Fruit fly (Drosophila melanogaster) whole organism, embryonic: Measurements from ENCODE around the gene EMC5.

Experiments used
- Aef1 ChIP-seq: fragments of 200-800 bp; sonication (Bioruptor generic); IDR thresholded peaks from 3 replicates; pipeline ENCODE4 v1.3.6; 2022; ENCODE audit warnings: missing biosample characterization, missing genetic modification characterization
- Asciz ChIP-seq: fragments of 200-800 bp; sonication (Bioruptor generic); optimal IDR thresholded peaks from 2 replicates; lab custom pipeline; 2017; ENCODE audit warnings: missing biosample characterization, mild to moderate bottlenecking, missing genetic modification characterization, missing genetic modification reagents
- Bdp1 ChIP-seq: fragments of 200-800 bp; sonication (Bioruptor generic); optimal IDR thresholded peaks from 3 replicates; lab custom pipeline; 2016; ENCODE audit warnings: missing biosample characterization, missing genetic modification characterization
- CG10209 ChIP-seq: fragments of 200-800 bp; sonication (Bioruptor generic); optimal IDR thresholded peaks from 3 replicates; lab custom pipeline; 2017; ENCODE audit warnings: missing biosample characterization, mild to moderate bottlenecking, missing genetic modification characterization, missing genetic modification reagents
- CG10979 ChIP-seq: fragments of 200-800 bp; sonication (Bioruptor generic); optimal IDR thresholded peaks from 2 replicates; lab custom pipeline; 2018; ENCODE audit warnings: missing biosample characterization, mild to moderate bottlenecking, missing genetic modification characterization, moderate library complexity
- CG11398 ChIP-seq: fragments of 200-800 bp; sonication (Bioruptor generic); optimal IDR thresholded peaks from 2 replicates; lab custom pipeline; 2016; ENCODE audit warnings: missing biosample characterization, missing genetic modification characterization
- CG11696 ChIP-seq: fragments of 200-800 bp; sonication (Bioruptor generic); IDR thresholded peaks from 2 replicates; pipeline ENCODE4 v1.3.6; 2022; ENCODE audit warnings: missing biosample characterization, missing genetic modification characterization
- CG12104 ChIP-seq: fragments of 200-800 bp; sonication (Bioruptor generic); optimal IDR thresholded peaks from 3 replicates; lab custom pipeline; 2016; ENCODE audit warnings: missing biosample characterization, missing genetic modification characterization
- CG16779 ChIP-seq: fragments of 200-800 bp; sonication (Bioruptor generic); IDR thresholded peaks from 2 replicates; pipeline ENCODE4 v1.3.6; 2022; ENCODE audit warnings: missing biosample characterization, missing genetic modification characterization
- CG2116 ChIP-seq: fragments of 200-800 bp; sonication (Bioruptor generic); optimal IDR thresholded peaks from 3 replicates; lab custom pipeline; 2018; ENCODE audit warnings: missing biosample characterization, mild to moderate bottlenecking, missing genetic modification characterization
- CG2875 ChIP-seq: fragments of 200-800 bp; sonication (Bioruptor generic); optimal IDR thresholded peaks from 2 replicates; lab custom pipeline; 2017; ENCODE audit warnings: missing biosample characterization, mild to moderate bottlenecking, missing genetic modification characterization, missing genetic modification reagents
- CG3065 ChIP-seq: fragments of 200-800 bp; sonication (Bioruptor generic); optimal IDR thresholded peaks from 2 replicates; lab custom pipeline; 2016; ENCODE audit warnings: missing biosample characterization, missing genetic modification characterization
- CG31441 ChIP-seq: fragments of 200-800 bp; sonication (Bioruptor generic); IDR thresholded peaks from 2 replicates; pipeline ENCODE4 v1.3.6; 2022; ENCODE audit warnings: missing biosample characterization, missing genetic modification characterization
- CG34422 ChIP-seq: fragments of 200-800 bp; sonication (Bioruptor generic); IDR thresholded peaks from 3 replicates; pipeline ENCODE4 v1.3.6; 2022; ENCODE audit warnings: missing biosample characterization, missing genetic modification characterization
- CG6791 ChIP-seq: fragments of 200-800 bp; sonication (Bioruptor generic); IDR thresholded peaks from 3 replicates; pipeline ENCODE4 v1.3.6; 2022; ENCODE audit warnings: missing biosample characterization, missing genetic modification characterization; ENCODE audit not compliant: partially characterized antibody
- CG7556 ChIP-seq: fragments of 200-800 bp; sonication (Bioruptor generic); optimal IDR thresholded peaks from 2 replicates; lab custom pipeline; 2017; ENCODE audit warnings: missing biosample characterization, mild to moderate bottlenecking, missing genetic modification characterization
- CG7987 ChIP-seq: fragments of 200-800 bp; sonication (Bioruptor generic); optimal IDR thresholded peaks from 2 replicates; lab custom pipeline; 2018; ENCODE audit warnings: missing biosample characterization, mild to moderate bottlenecking, missing genetic modification characterization, moderate library complexity
- CG8765 ChIP-seq: fragments of 200-800 bp; sonication (Bioruptor generic); IDR thresholded peaks from 2 replicates; pipeline ENCODE4 v1.3.6; 2022; ENCODE audit warnings: missing biosample characterization, missing genetic modification characterization
- CG8944 ChIP-seq: fragments of 200-800 bp; sonication (Bioruptor generic); optimal IDR thresholded peaks from 3 replicates; lab custom pipeline; 2016; ENCODE audit warnings: missing biosample characterization, missing genetic modification characterization
- CG9876 ChIP-seq: fragments of 200-800 bp; sonication (Bioruptor generic); optimal IDR thresholded peaks from 2 replicates; lab custom pipeline; 2016; ENCODE audit warnings: missing biosample characterization, missing genetic modification characterization
- CG9932 ChIP-seq: fragments of 200-800 bp; sonication (Bioruptor generic); IDR thresholded peaks from 2 replicates; pipeline ENCODE4 v1.3.6; 2022; ENCODE audit warnings: missing biosample characterization, missing genetic modification characterization
- CoRest ChIP-seq: fragments of 200-800 bp; sonication (Bioruptor generic); optimal IDR thresholded peaks from 3 replicates; lab custom pipeline; 2018; ENCODE audit warnings: missing biosample characterization, mild to moderate bottlenecking, missing genetic modification characterization, moderate library complexity
- HLHmδ ChIP-seq: fragments of 200-800 bp; sonication (Bioruptor generic); optimal IDR thresholded peaks from 2 replicates; lab custom pipeline; 2018; ENCODE audit warnings: missing biosample characterization, mild to moderate bottlenecking, missing genetic modification characterization, moderate library complexity
- HmgD ChIP-seq: fragments of 200-800 bp; sonication (Bioruptor generic); optimal IDR thresholded peaks from 3 replicates; lab custom pipeline; 2016; ENCODE audit warnings: missing biosample characterization, missing genetic modification characterization
- Kr ChIP-seq: fragments of 200-800 bp; sonication (Bioruptor generic); optimal IDR thresholded peaks from 2 replicates; lab custom pipeline; 2017; ENCODE audit warnings: missing biosample characterization, mild to moderate bottlenecking, missing genetic modification characterization
- Mrtf ChIP-seq: fragments of 200-800 bp; sonication (Bioruptor generic); IDR thresholded peaks from 3 replicates; pipeline ENCODE4 v1.3.6; 2022; ENCODE audit warnings: missing biosample characterization, missing genetic modification characterization
- Poxn ChIP-seq: fragments of 200-800 bp; sonication (Bioruptor generic); IDR thresholded peaks from 2 replicates; pipeline ENCODE4 v1.3.6; 2022; ENCODE audit warnings: missing biosample characterization, missing genetic modification characterization
- Ssrp ChIP-seq: fragments of 200-800 bp; sonication (Bioruptor generic); optimal IDR thresholded peaks from 2 replicates; lab custom pipeline; 2018; ENCODE audit warnings: missing biosample characterization, mild to moderate bottlenecking, missing genetic modification characterization, moderate library complexity
- aop ChIP-seq: fragments of 200-800 bp; sonication (Bioruptor generic); IDR thresholded peaks from 2 replicates; pipeline ENCODE4 v1.3.6; 2022; ENCODE audit warnings: missing biosample characterization, missing genetic modification characterization
- bigmax ChIP-seq: fragments of 200-800 bp; sonication (Bioruptor generic); optimal IDR thresholded peaks from 2 replicates; lab custom pipeline; 2018; ENCODE audit warnings: missing biosample characterization, mild to moderate bottlenecking, missing genetic modification characterization
- btn ChIP-seq: fragments of 200-800 bp; sonication (Bioruptor generic); optimal IDR thresholded peaks from 2 replicates; lab custom pipeline; 2016; ENCODE audit warnings: missing biosample characterization, missing genetic modification characterization
- crp ChIP-seq, 2 experiments: fragments of 200-800 bp; sonication (Bioruptor generic); optimal IDR thresholded peaks; 2 replicates in 1 of 2; 3 replicates in 1 of 2; lab custom pipeline; 2017; ENCODE audit warnings: missing biosample characterization in 2 of 2, missing genetic modification characterization in 2 of 2, mild to moderate bottlenecking in 1 of 2, moderate library complexity in 1 of 2
- dan ChIP-seq: fragments of 200-800 bp; sonication (Bioruptor generic); IDR thresholded peaks from 2 replicates; pipeline ENCODE4 v1.3.6; 2022; ENCODE audit warnings: missing biosample characterization, missing genetic modification characterization
- disco-r ChIP-seq: fragments of 200-800 bp; sonication (Bioruptor generic); optimal IDR thresholded peaks from 2 replicates; lab custom pipeline; 2016; ENCODE audit warnings: missing biosample characterization, missing genetic modification characterization
- exex ChIP-seq: fragments of 200-800 bp; sonication (Bioruptor generic); optimal IDR thresholded peaks from 4 replicates; lab custom pipeline; 2018; ENCODE audit warnings: missing biosample characterization, mild to moderate bottlenecking, missing genetic modification characterization, moderate library complexity
- fd64A ChIP-seq: fragments of 200-800 bp; sonication (Bioruptor generic); optimal IDR thresholded peaks from 3 replicates; lab custom pipeline; 2018; ENCODE audit warnings: missing biosample characterization, mild to moderate bottlenecking, missing genetic modification characterization
- fd96Cb ChIP-seq: fragments of 200-800 bp; sonication (Bioruptor generic); optimal IDR thresholded peaks from 2 replicates; lab custom pipeline; 2018; ENCODE audit warnings: missing biosample characterization, mild to moderate bottlenecking, missing genetic modification characterization, moderate library complexity
- fu2 ChIP-seq: fragments of 200-800 bp; sonication (Bioruptor generic); optimal IDR thresholded peaks from 2 replicates; lab custom pipeline; 2016; ENCODE audit warnings: missing biosample characterization, missing genetic modification characterization
- hkb ChIP-seq, 2 experiments: fragments of 200-800 bp in 1 of 2; fragments of >200 bp in 1 of 2; sonication (Bioruptor generic) in 1 of 2; IDR thresholded peaks in 1 of 2; optimal IDR thresholded peaks in 1 of 2; 2 replicates each; pipeline versions ENCODE4 v1.3.6 to Lab custom; 2017 to 2022; ENCODE audit warnings: missing biosample characterization in 1 of 2, missing genetic modification characterization in 1 of 2
- ind ChIP-seq: fragments of 200-800 bp; sonication (Bioruptor generic); optimal IDR thresholded peaks from 3 replicates; lab custom pipeline; 2016; ENCODE audit warnings: missing biosample characterization, missing genetic modification characterization
- inv ChIP-seq: fragments of 200-800 bp; sonication (Bioruptor generic); IDR thresholded peaks from 2 replicates; pipeline ENCODE4 v1.3.6; 2022; ENCODE audit warnings: missing biosample characterization, missing genetic modification characterization; ENCODE audit not compliant: partially characterized antibody
- jumu ChIP-seq: fragments of 200-800 bp; sonication (Bioruptor generic); optimal IDR thresholded peaks from 3 replicates; lab custom pipeline; 2016; ENCODE audit warnings: missing biosample characterization, missing genetic modification characterization
- kay ChIP-seq: fragments of 200-800 bp; sonication (Bioruptor generic); optimal IDR thresholded peaks from 2 replicates; lab custom pipeline; 2016; ENCODE audit warnings: missing biosample characterization, missing genetic modification characterization
- onecut ChIP-seq: fragments of 200-800 bp; sonication (Bioruptor generic); IDR thresholded peaks from 2 replicates; pipeline ENCODE4 v1.3.6; 2022; ENCODE audit warnings: missing biosample characterization, missing genetic modification characterization
- peb ChIP-seq: fragments of 200-800 bp; sonication (Bioruptor generic); IDR thresholded peaks from 2 replicates; pipeline ENCODE4 v1.3.6; 2022; ENCODE audit warnings: missing biosample characterization, missing genetic modification characterization
- sens-2 ChIP-seq: fragments of 200-800 bp; sonication (Bioruptor generic); IDR thresholded peaks from 2 replicates; pipeline ENCODE4 v1.3.6; 2022; ENCODE audit warnings: missing biosample characterization, missing genetic modification characterization
- sug ChIP-seq: fragments of 200-800 bp; optimal IDR thresholded peaks from 2 replicates; lab custom pipeline; 2019; ENCODE audit warnings: missing biosample characterization, mild to moderate bottlenecking, missing genetic modification characterization, moderate library complexity
- tna ChIP-seq: fragments of 200-800 bp; sonication (Bioruptor generic); IDR thresholded peaks from 2 replicates; pipeline ENCODE4 v1.3.6; 2022; ENCODE audit warnings: missing biosample characterization, missing genetic modification characterization; ENCODE audit not compliant: partially characterized antibody
- usp ChIP-seq: fragments of >200 bp; optimal IDR thresholded peaks from 2 replicates; lab custom pipeline; 2017; ENCODE audit warnings: missing biosample characterization, missing genetic modification characterization
- vfl ChIP-seq: fragments of 200-800 bp; sonication (Bioruptor generic); optimal IDR thresholded peaks from 2 replicates; lab custom pipeline; 2016; ENCODE audit warnings: missing biosample characterization, missing genetic modification characterization

The EMC5 gene

dm6 chr2L:18974063-18974779 is 13.3 kb upstream of the EMC5 start, which contains the start of the genes L2HGDH and CG10431 (continued):
- TF ChIP-seq CG34422 (GFP tag; lab: Robert Waterston, UW) (no peak; the same call in 2 of the 3 replicates), sens-2 (GFP tag; lab: Robert Waterston, UW) (no peak), Aef1 (GFP tag; lab: Robert Waterston, UW) (no peak), CG8765 (GFP tag; lab: Robert Waterston, UW) (no peak), CG9932 (GFP tag; lab: Robert Waterston, UW) (peak; percentile 67), inv (GFP tag; lab: Robert Waterston, UW) (no peak), fd96Cb (tag; lab: Kevin White, UChicago) (peak; percentile 29), CG3065 (GFP tag; lab: Kevin White, UChicago) (no peak), Kr (GFP tag; lab: Kevin White, UChicago) (no peak), HmgD (GFP tag; lab: Kevin White, UChicago) (no peak), ind (GFP tag; lab: Kevin White, UChicago) (peak; percentile 67), CG6791 (no peak), fd64A (peak; percentile 21), Asciz (peak; percentile 20), CG31441 (no peak; the same call in 1 of the 2 replicates), bigmax (peak; percentile 83), CG11696 (no peak), Ssrp (tag; lab: Kevin White, UChicago) (peak; percentile 47), CoRest (tag; lab: Kevin White, UChicago) (peak; percentile 79), CG11398 (no peak), Poxn (GFP tag; lab: Robert Waterston, UW) (no peak), disco-r (GFP tag; lab: Kevin White, UChicago) (peak; percentile 34), fu2 (GFP tag; lab: Kevin White, UChicago) (no peak), usp (GFP tag; lab: Kevin White, UChicago) (no peak), CG10979 (peak; percentile 56), vfl (GFP tag; lab: Kevin White, UChicago) (no peak), Mrtf (GFP tag; lab: Robert Waterston, UW) (no peak), kay (peak; percentile 56), CG7556 (GFP tag; lab: Kevin White, UChicago) (peak; percentile 67), dan (GFP tag; lab: Robert Waterston, UW) (no peak), CG16779 (GFP tag; lab: Robert Waterston, UW) (no peak; the same call in 1 of the 2 replicates), exex (tag; lab: Kevin White, UChicago) (peak; percentile 93), CG10209 (GFP tag; lab: Kevin White, UChicago) (peak; percentile 30), btn (GFP tag; lab: Kevin White, UChicago) (peak; percentile 4), CG2116 (GFP tag; lab: Kevin White, UChicago) (peak; percentile 72), CG7987 (GFP tag; lab: Kevin White, UChicago) (peak; percentile 74), Bdp1 (GFP tag; lab: Kevin White, UChicago) (peak; percentile 46), sug (tag; lab: Kevin White, UChicago) (peak; percentile 91), hkb (optimal IDR thresholded peaks at IDR 0.05; lab: Kevin White, UChicago) (peak; percentile 26), hkb (GFP tag; IDR thresholded peaks at IDR 0.05; lab: Robert Waterston, UW) (no peak), CG12104 (GFP tag; lab: Kevin White, UChicago) (peak; percentile 72), crp (GFP tag; optimal IDR thresholded peaks at IDR 0.05; lab: Kevin White, UChicago) (peak; percentile 71 to 97), aop (GFP tag; lab: Robert Waterston, UW) (no peak), peb (GFP tag; lab: Robert Waterston, UW) (no peak), jumu (GFP tag; lab: Kevin White, UChicago) (peak; percentile 1), CG2875 (peak; percentile 27), CG8944 (GFP tag; lab: Kevin White, UChicago) (peak; percentile 5), tna (GFP tag; lab: Robert Waterston, UW) (no peak), HLHmδ (GFP tag; lab: Kevin White, UChicago) (no peak), CG9876 (GFP tag; lab: Kevin White, UChicago) (no peak), onecut (GFP tag; lab: Robert Waterston, UW) (no peak)
